Fruit fly (Drosophila melanogaster): Measurements from ENCODE around the gene Thor.
A peak's percentile ranks its signal among the peaks of the same experiment; 100 is the strongest.

Gene Thor

dm6 chr2L:3524729-3525181 is 46.5 kb downstream of the Thor start, which contains the start of gene CG8852 (continued):
- TF ChIP-seq ci (GFP tag; IDR thresholded peaks at IDR 0.05) = 0 out of 3 replicates have a peak, but pooled peaks have one; percentile 29
- TF ChIP-seq gro (GFP tag; optimal IDR thresholded peaks at IDR 0.05) = no peak
- TF ChIP-seq tap (tag; optimal IDR thresholded peaks at IDR 0.05) = no peak
- TF ChIP-seq lola (GFP tag; optimal IDR thresholded peaks at IDR 0.05) = no peak
- TF ChIP-seq Atf-2 (GFP tag; optimal IDR thresholded peaks at IDR 0.05) = no peak
- TF ChIP-seq kay (GFP tag; optimal IDR thresholded peaks at IDR 0.05) = no peak
- no peak for TF ChIP-seq HLHmδ (GFP tag; optimal IDR thresholded peaks at IDR 0.05)
- TF ChIP-seq dm (GFP tag; optimal IDR thresholded peaks at IDR 0.05) = no peak
- no peak for TF ChIP-seq pb (GFP tag; optimal IDR thresholded peaks at IDR 0.05)
- TF ChIP-seq Hr3 (GFP tag; optimal IDR thresholded peaks at IDR 0.05) = peak; percentile 16
- TF ChIP-seq Dll (GFP tag; IDR thresholded peaks at IDR 0.05; ENCODE audit: partially characterized antibody) = no peak
- no peak for TF ChIP-seq pnt (GFP tag; optimal IDR thresholded peaks at IDR 0.05)
- peak; percentile 10 for TF ChIP-seq CG13775 (GFP tag; optimal IDR thresholded peaks at IDR 0.05)
- no peak for TF ChIP-seq CG17186 (GFP tag; optimal IDR thresholded peaks at IDR 0.05)
- TF ChIP-seq Hmr (GFP tag; optimal IDR thresholded peaks at IDR 0.05) = no peak
- peak; percentile 30 for TF ChIP-seq ind (GFP tag; optimal IDR thresholded peaks at IDR 0.05)
- TF ChIP-seq CG1603 (tag; optimal IDR thresholded peaks at IDR 0.05) = no peak
- TF ChIP-seq HmgZ (tag; optimal IDR thresholded peaks at IDR 0.05) = no peak
- TF ChIP-seq CG10462 (GFP tag; optimal IDR thresholded peaks at IDR 0.05) = no peak
- no peak; the same call in 2 of the 3 replicates for TF ChIP-seq gce (GFP tag; IDR thresholded peaks at IDR 0.05)
- no peak for TF ChIP-seq Awh (GFP tag; IDR thresholded peaks at IDR 0.05)
- TF ChIP-seq Eip74EF (GFP tag; optimal IDR thresholded peaks at IDR 0.05) = no peak
- TF ChIP-seq CG10321 (GFP tag; IDR thresholded peaks at IDR 0.05) = no peak
- TF ChIP-seq Taf1 (GFP tag; IDR thresholded peaks at IDR 0.05) = no peak
- TF ChIP-seq CG18764 (GFP tag; optimal IDR thresholded peaks at IDR 0.05) = no peak
- no peak for TF ChIP-seq CG14441 (GFP tag; IDR thresholded peaks at IDR 0.05)
- TF ChIP-seq C15 (GFP tag; IDR thresholded peaks at IDR 0.05) = no peak
- no peak for TF ChIP-seq corto (GFP tag; optimal IDR thresholded peaks at IDR 0.05)
- no peak for TF ChIP-seq CG17568 (GFP tag; optimal IDR thresholded peaks at IDR 0.05)
- no peak for TF ChIP-seq CG33213 (GFP tag; optimal IDR thresholded peaks at IDR 0.05)
- no peak for TF ChIP-seq vfl (GFP tag; optimal IDR thresholded peaks at IDR 0.05)
- no peak for TF ChIP-seq pfk (GFP tag; optimal IDR thresholded peaks at IDR 0.05)
- TF ChIP-seq CG31388 (GFP tag; optimal IDR thresholded peaks at IDR 0.05) = no peak
- no peak for TF ChIP-seq CG31441 (GFP tag; IDR thresholded peaks at IDR 0.05)
- no peak for TF ChIP-seq CG8281 (tag; optimal IDR thresholded peaks at IDR 0.05)
- no peak for TF ChIP-seq CG9727 (GFP tag; optimal IDR thresholded peaks at IDR 0.05)
- peak; percentile 58 for TF ChIP-seq CG32532 (GFP tag; IDR thresholded peaks at IDR 0.05)
- TF ChIP-seq CG12104 (GFP tag; optimal IDR thresholded peaks at IDR 0.05) = no peak
- TF ChIP-seq hbn (GFP tag; IDR thresholded peaks at IDR 0.05; ENCODE audit: partially characterized antibody) = no peak
- TF ChIP-seq bcd (GFP tag; optimal IDR thresholded peaks at IDR 0.05) = peak; percentile 31
- TF ChIP-seq sisA (GFP tag; IDR thresholded peaks at IDR 0.05) = peak; percentile 51
- no peak for TF ChIP-seq rib (GFP tag; IDR thresholded peaks at IDR 0.05)
- TF ChIP-seq Asciz (GFP tag; optimal IDR thresholded peaks at IDR 0.05) = no peak
- no peak for TF ChIP-seq dati (GFP tag; IDR thresholded peaks at IDR 0.05)
- TF ChIP-seq HLH54F (GFP tag; optimal IDR thresholded peaks at IDR 0.05) = no peak
- no peak for TF ChIP-seq CG31224 (GFP tag; IDR thresholded peaks at IDR 0.05)
- TF ChIP-seq Trl (optimal IDR thresholded peaks at IDR 0.05) = no peak
- TF ChIP-seq Trl (GFP tag; optimal IDR thresholded peaks at IDR 0.05) = no peak
- no peak for TF ChIP-seq Usf (GFP tag; optimal IDR thresholded peaks at IDR 0.05)
- peak; percentile 44 for TF ChIP-seq CG10543 (GFP tag; optimal IDR thresholded peaks at IDR 0.05)
- no peak for TF ChIP-seq Myb (GFP tag; optimal IDR thresholded peaks at IDR 0.05)
- TF ChIP-seq CG2202 (tag; optimal IDR thresholded peaks at IDR 0.05) = no peak
